Worm (Caenorhabditis elegans): Measurements from ENCODE around the gene C03A3.1.

DNA sequence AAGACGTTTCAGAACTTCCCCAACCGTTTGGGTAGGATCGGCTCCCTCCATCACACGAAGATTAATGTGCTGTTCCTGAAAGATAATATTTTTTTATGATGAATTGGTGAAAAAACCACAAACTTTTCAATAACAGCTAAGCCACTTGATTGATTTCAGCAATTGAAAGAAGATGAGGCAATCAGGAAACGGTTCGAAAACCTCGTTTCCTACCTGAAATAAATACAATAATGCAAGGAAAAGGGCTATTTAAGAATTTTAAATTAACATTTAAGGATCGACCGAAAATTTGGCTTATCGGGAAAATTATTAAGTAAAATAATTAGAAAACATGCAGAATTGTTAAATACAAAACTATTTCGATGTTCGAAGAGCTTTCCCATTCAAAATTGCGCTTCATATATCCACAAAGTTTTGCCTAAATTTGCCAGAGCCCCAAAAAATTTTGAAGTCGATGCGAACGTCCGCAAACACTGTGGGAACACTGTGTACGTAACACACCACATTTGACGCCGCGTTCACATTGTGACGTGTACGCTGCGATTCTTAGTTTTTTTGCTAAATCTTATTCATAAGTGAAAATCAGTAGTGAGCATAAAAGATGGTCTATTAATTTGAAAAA is 34.5 kb upstream of the C03A3.1 start, which contains the start of gene C34F6.9:
- TF ChIP-seq egl-18 (GFP tag; IDR thresholded peaks at IDR 0.05) (no peak), F55B11.4 (tag; optimal IDR thresholded peaks at IDR 0.05; ENCODE audit: borderline replicate concordance, insufficient read depth) (no peak), B0261.1 (tag; optimal IDR thresholded peaks at IDR 0.05) (no peak)

All from whole organism, young adult.